Fruit fly (Drosophila melanogaster) whole organism: Measurements from ENCODE around the gene Daao2.

Source experiments
- CG8478 ChIP-seq: fragments of >200 bp; optimal IDR thresholded peaks from 2 replicates; lab custom pipeline; 2018; ENCODE audit warnings: inconsistent platforms
- Dll ChIP-seq: fragments of >200 bp; optimal IDR thresholded peaks from 2 replicates; lab custom pipeline; 2017
- EcR ChIP-seq, 2 experiments: fragments of >200 bp; optimal IDR thresholded peaks; 2 replicates each; lab custom pipeline; 2017; ENCODE audit warnings: missing biosample characterization in 2 of 2, missing genetic modification characterization in 2 of 2, missing genetic modification reagents in 2 of 2
- pan ChIP-seq: fragments of >200 bp; optimal IDR thresholded peaks from 2 replicates; lab custom pipeline; 2017
- psq ChIP-seq: fragments of >200 bp; optimal IDR thresholded peaks from 2 replicates; lab custom pipeline; 2017
- usp ChIP-seq: fragments of >200 bp; optimal IDR thresholded peaks from 2 replicates; lab custom pipeline; 2017; ENCODE audit warnings: missing biosample characterization, missing genetic modification characterization, mixed read lengths

The Daao2 gene

dm6 chr2L:6818357-6818756 is 15.5 kb downstream of the Daao2 start:
- TF ChIP-seq pan (lab: Kevin White, UChicago) (no peak), Dll (lab: Kevin White, UChicago) (no peak), CG8478 (lab: Kevin White, UChicago) (no peak), EcR (GFP tag; optimal IDR thresholded peaks at IDR 0.05; lab: Kevin White, UChicago) (no peak), usp (GFP tag; lab: Kevin White, UChicago) (no peak), psq (lab: Kevin White, UChicago) (no peak)

DNA sequence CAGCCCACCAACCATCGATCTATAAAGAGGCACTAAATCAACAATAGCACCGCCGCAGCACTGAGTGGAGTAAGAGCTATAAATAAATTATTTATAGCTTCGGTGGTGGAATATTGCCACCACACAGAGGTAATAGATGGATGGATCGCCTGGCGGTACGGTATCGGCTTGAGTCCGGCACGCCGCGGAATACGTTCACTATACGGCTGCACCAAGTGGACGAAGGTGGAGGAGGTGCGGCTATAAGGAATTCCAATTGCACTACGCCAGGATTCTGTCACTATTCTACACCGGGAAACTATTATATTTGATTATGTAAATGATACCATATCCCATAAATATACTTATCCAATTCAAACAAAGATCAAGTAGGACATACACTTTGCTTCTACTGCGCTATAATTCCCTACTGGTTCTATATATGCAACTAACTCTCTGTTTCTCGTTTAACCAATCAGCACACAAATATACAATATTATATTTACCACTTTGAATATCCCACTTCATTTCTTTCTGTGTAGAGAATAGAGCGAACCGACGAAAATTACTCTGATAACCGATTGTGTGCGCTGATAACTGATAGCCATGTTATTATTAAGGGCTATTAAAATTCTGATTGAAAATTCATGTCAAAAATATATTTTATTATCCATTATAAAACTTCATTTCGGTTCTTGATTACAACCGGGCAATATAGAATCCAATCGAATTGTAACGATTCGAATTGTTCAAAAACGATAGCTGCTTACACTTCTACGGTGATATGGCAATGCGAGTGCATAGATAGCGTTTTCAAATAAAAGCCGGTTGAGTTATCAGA is 16.6 kb downstream of the Daao2 start:
- TF ChIP-seq Dll (lab: Kevin White, UChicago) (no peak), CG8478 (lab: Kevin White, UChicago) (no peak), psq (lab: Kevin White, UChicago) (no peak), pan (lab: Kevin White, UChicago) (no peak), usp (GFP tag; lab: Kevin White, UChicago) (no peak), EcR (GFP tag; optimal IDR thresholded peaks at IDR 0.05; lab: Kevin White, UChicago) (no peak)

DNA sequence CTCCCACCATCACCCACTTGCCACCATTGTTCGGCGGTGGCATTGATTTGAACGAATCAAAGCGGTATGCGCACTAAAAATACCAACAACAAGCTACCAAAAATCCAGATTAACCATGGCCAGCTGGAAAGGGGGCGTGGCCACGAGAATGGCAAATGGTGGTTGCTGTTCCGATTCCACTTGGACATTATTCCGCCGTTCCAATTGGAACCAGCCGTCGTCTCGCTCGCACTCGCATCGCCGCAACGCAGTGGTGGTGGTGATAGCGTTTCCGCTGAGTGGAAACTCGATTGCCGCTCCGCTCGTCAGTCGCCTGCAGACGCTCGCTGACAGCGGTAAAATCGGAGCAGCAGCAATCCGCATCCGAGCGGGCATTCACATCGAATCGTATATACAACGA is 18.8 kb downstream of the Daao2 start, which contains the start of gene sens-2:
Gene sens-2 (plus strand): TSS at position 304 of the 400 bp plus-strand sequence.
- TF ChIP-seq EcR (GFP tag; optimal IDR thresholded peaks at IDR 0.05; lab: Kevin White, UChicago), result no peak
- TF ChIP-seq pan (lab: Kevin White, UChicago), result no peak
- no peak for TF ChIP-seq usp (GFP tag; lab: Kevin White, UChicago)
- TF ChIP-seq CG8478 (lab: Kevin White, UChicago), result no peak
- no peak for TF ChIP-seq Dll (lab: Kevin White, UChicago)
- TF ChIP-seq psq (lab: Kevin White, UChicago), result no peak

DNA sequence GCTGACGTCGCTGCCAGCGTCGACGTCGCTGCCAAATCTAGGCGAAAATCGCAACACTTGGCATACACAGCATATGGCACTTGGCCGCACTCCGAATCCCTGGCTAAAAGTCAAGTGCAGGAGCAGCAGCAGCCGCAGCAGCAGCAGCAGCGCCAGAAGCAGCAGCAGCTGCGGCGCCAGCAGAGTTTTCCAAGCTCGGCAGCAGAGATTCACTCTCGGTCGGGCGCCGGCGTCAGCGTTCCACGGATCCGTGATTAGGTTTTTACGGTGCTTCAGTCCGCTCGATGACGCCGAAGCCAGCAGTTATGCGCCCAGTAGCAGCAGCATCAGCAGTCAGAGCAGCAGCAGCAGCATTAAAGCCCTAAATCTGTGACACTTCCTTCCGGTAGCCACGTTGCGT is 19.2 kb downstream of the Daao2 start:
- TF ChIP-seq EcR (GFP tag; optimal IDR thresholded peaks at IDR 0.05; lab: Kevin White, UChicago), result no peak
- no peak for TF ChIP-seq pan (lab: Kevin White, UChicago)
- no peak for TF ChIP-seq usp (GFP tag; lab: Kevin White, UChicago)

dm6 chr2L:6826298-6826697 is 23.5 kb downstream of the Daao2 start:
- TF ChIP-seq usp (GFP tag; lab: Kevin White, UChicago) (no peak), CG8478 (lab: Kevin White, UChicago) (no peak), pan (lab: Kevin White, UChicago) (no peak), EcR (GFP tag; optimal IDR thresholded peaks at IDR 0.05; lab: Kevin White, UChicago) (no peak), psq (lab: Kevin White, UChicago) (no peak), Dll (lab: Kevin White, UChicago) (no peak)

DNA sequence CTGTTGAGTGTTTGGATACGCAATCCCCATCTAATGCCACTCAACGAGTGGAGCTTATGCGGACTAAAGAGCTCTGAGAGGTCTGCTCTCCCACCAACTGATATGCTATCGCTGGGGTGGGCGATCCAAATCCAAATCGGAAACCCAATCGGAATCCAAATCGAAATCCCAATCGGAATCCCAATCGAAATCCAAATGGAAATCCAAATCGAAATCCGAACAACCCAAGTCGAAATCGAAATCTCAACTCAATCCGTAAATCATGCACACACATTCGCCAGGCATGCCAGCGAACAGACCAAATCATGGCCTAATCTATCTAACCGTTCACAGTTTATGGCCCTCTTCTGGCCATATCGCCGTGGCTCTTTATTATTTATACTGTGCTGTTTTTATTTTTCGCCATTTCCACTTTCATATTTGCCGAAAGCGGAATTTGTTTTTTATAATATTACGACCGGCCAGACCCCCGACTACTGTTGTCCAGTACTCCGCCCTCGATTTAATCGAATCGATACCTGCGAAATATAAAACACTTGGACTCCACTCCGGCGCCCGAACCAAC is 24.8 kb downstream of the Daao2 start:
- TF ChIP-seq pan (lab: Kevin White, UChicago) (no peak), psq (lab: Kevin White, UChicago) (no peak), EcR (GFP tag; optimal IDR thresholded peaks at IDR 0.05; lab: Kevin White, UChicago) (no peak), Dll (lab: Kevin White, UChicago) (no peak), usp (GFP tag; lab: Kevin White, UChicago) (no peak), CG8478 (lab: Kevin White, UChicago) (no peak)

dm6 chr2L:6830264-6830729 is 27.5 kb downstream of the Daao2 start:
- TF ChIP-seq CG8478 (lab: Kevin White, UChicago) (no peak), pan (lab: Kevin White, UChicago) (no peak), EcR (GFP tag; optimal IDR thresholded peaks at IDR 0.05; lab: Kevin White, UChicago) (no peak), psq (lab: Kevin White, UChicago) (no peak), usp (GFP tag; lab: Kevin White, UChicago) (no peak), Dll (lab: Kevin White, UChicago) (no peak)

- TF ChIP-seq CG8478 (lab: Kevin White, UChicago) (peak; percentile 54), Dll (lab: Kevin White, UChicago) (peak; percentile 43), EcR (GFP tag; optimal IDR thresholded peaks at IDR 0.05; lab: Kevin White, UChicago) (no peak)
These were observed 30.9 kb downstream of the Daao2 start for dm6 chr2L:6833661-6834073.

DNA sequence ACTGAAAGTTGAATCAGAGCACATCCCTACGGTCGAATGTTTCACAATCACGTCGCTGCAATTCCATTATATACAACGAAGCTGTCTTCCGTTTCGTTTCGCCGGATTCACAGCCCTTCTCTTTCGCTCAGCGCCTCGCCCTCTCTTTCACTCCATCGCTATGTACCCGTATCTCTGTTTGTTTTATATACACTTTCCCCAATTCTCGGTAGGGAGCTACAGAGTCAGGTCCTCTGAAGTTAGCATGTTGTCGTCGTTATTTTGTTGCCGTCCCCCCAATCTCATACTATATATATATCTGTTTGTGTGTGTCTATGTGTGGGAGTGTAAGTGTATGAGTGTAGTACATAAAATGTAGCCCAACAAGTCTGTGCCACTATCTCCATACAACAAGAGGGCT is 33.3 kb downstream of the Daao2 start:
- no peak for TF ChIP-seq CG8478 (lab: Kevin White, UChicago)
- no peak for TF ChIP-seq pan (lab: Kevin White, UChicago)
- no peak for TF ChIP-seq usp (GFP tag; lab: Kevin White, UChicago)
- TF ChIP-seq psq (lab: Kevin White, UChicago), result no peak
- TF ChIP-seq EcR (GFP tag; optimal IDR thresholded peaks at IDR 0.05; lab: Kevin White, UChicago), result no peak
- no peak for TF ChIP-seq Dll (lab: Kevin White, UChicago)

DNA sequence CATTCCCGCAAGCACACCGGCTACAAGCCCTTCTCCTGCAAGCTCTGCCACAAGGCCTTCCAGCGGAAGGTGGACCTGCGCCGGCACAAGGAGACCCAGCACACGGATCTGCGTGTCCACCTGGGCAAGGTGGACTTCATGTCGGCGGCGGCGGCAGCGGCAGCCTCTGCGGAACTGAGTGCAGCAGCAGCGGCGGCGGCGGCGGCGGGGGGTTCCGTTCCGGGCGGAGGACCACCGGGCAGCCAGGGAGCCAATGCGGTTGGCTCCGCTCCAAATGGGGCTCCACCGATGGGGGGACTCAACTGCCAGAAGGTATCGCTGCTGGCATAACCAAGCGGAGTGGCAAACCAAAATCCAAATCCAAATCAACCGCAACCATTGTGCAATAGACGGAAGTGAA is 35.0 kb downstream of the Daao2 start:
- no peak for TF ChIP-seq psq (lab: Kevin White, UChicago)
- TF ChIP-seq usp (GFP tag; lab: Kevin White, UChicago), result no peak
- TF ChIP-seq pan (lab: Kevin White, UChicago), result no peak
- no peak for TF ChIP-seq EcR (GFP tag; optimal IDR thresholded peaks at IDR 0.05; lab: Kevin White, UChicago)
- no peak for TF ChIP-seq CG8478 (lab: Kevin White, UChicago)
- TF ChIP-seq Dll (lab: Kevin White, UChicago), result no peak

DNA sequence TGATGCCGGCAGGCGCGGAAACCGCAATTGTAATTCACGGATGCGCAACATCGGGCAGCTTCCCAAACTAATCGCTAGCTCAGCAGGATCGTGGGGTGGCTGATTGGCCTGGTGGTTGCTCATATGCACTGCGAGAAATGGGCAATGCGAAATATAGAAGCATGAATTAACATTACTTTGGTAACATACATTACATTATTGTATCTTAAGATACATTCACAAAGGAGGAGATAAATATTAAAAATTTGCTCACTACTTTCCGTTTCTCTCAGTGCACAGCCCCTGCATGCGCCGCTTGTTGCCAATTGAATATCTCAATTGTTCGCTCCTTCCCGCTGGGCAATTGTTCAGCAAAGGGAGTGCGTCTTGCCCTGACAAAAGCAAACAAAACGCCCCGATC is 38.5 kb downstream of the Daao2 start:
- TF ChIP-seq psq (lab: Kevin White, UChicago) (no peak), pan (lab: Kevin White, UChicago) (no peak), Dll (lab: Kevin White, UChicago) (no peak), CG8478 (lab: Kevin White, UChicago) (no peak), EcR (GFP tag; optimal IDR thresholded peaks at IDR 0.05; lab: Kevin White, UChicago) (no peak), usp (GFP tag; lab: Kevin White, UChicago) (no peak)
